Fruit fly (Drosophila melanogaster) Kc167 (cell line): ENCODE data around the gene CG33791.

Source experiments
- Sin3A ChIP-seq: fragments of >200 bp; optimal IDR thresholded peaks from 2 replicates; lab custom pipeline; 2018; ENCODE audit warnings: missing external identifiers
- h ChIP-seq: fragments of >200 bp; optimal IDR thresholded peaks from 3 replicates; lab custom pipeline; 2018; ENCODE audit warnings: missing external identifiers
- insv ChIP-seq: fragments of >200 bp; optimal IDR thresholded peaks from 3 replicates; lab custom pipeline; 2018; ENCODE audit warnings: missing external identifiers
- psq ChIP-seq: fragments of >200 bp; optimal IDR thresholded peaks from 2 replicates; lab custom pipeline; 2017; ENCODE audit warnings: missing external identifiers
- ttk ChIP-seq: sonication (Bioruptor generic); optimal IDR thresholded peaks from 2 replicates; lab custom pipeline; 2017; ENCODE audit warnings: missing external identifiers

- no peak for TF ChIP-seq ttk (lab: Kevin White, UChicago)
- TF ChIP-seq Sin3A: no peak
- no peak for TF ChIP-seq psq (lab: Kevin White, UChicago)
- TF ChIP-seq h: no peak
- TF ChIP-seq insv: no peak
These were observed 6.9 kb downstream of the CG33791 start for dm6 chr3L:1609611-1610010.
